Comparison of ENCODE assay signal across 2 worm cellular contexts in genomic region chrIV:5225277-5225822, ce11.
TF ChIP-seq lines count a peak whose summit lies in the region.
"Not testable (repeated sequence)": the region's sequence is repeated elsewhere in the genome, so short reads cannot be mapped to it uniquely, and the experiment has no call there.

Gene cylc-1, minus strand, starts transcription at chrIV:5225772.

TF ChIP-seq in whole organism, L4 larva, 104 proteins besides CTCF, POLR2A, EP300 and RAD21:
- TF ChIP-seq F26F4.8 (GFP tag; conservative IDR thresholded peaks at IDR 0.05; lab: Robert Waterston, UW) (0 out of 2 replicates have a peak, but pooled peaks have one; percentile 13), arid-1 (GFP tag; conservative IDR thresholded peaks at IDR 0.05; lab: Robert Waterston, UW) (0 out of 2 replicates have a peak, but pooled peaks have one; percentile 12), pha-4 (GFP tag; IDR thresholded peaks at IDR 0.05; lab: Robert Waterston, UW) (peak; percentile 29; the same call in 1 of the 2 replicates), set-16 (GFP tag; IDR thresholded peaks at IDR 0.05; lab: Robert Waterston, UW) (peak; percentile 82)
- not testable (repeated sequence) for TF ChIP-seq pha-4 (tag; optimal IDR thresholded peaks at IDR 0.05; lab: Kevin White, UChicago)

TF ChIP-seq in whole organism, young adult, 124 proteins besides CTCF, POLR2A, EP300 and RAD21:
- TF ChIP-seq egrh-3 (GFP tag; IDR thresholded peaks at IDR 0.05; lab: Robert Waterston, UW) (peak; percentile 68), zfh-2 (GFP tag; conservative IDR thresholded peaks at IDR 0.05; lab: Robert Waterston, UW) (peak; percentile 79)
